Worm (Caenorhabditis elegans): ENCODE results near the gene csb-1.

ce11 chrX:15849397-15849935 lies 16.3 kb downstream of the csb-1 start, which contains the start of gene acl-1:
- peak; percentile 65 for TF ChIP-seq ceh-18 (tag; optimal IDR thresholded peaks at IDR 0.05)
- TF ChIP-seq pax-1 (tag; optimal IDR thresholded peaks at IDR 0.05): no peak
- TF ChIP-seq ceh-14 (tag; optimal IDR thresholded peaks at IDR 0.05): peak; percentile 47
- TF ChIP-seq F13H6.1 (tag; optimal IDR thresholded peaks at IDR 0.05): peak; percentile 44
- no peak for TF ChIP-seq C38D4.7 (GFP tag; optimal IDR thresholded peaks at IDR 0.05)
- TF ChIP-seq dmd-4 (tag; optimal IDR thresholded peaks at IDR 0.05; ENCODE audit: borderline replicate concordance): no peak
- peak; percentile 85 for TF ChIP-seq C08G9.2 (tag; optimal IDR thresholded peaks at IDR 0.05)
- TF ChIP-seq pqm-1 (tag; optimal IDR thresholded peaks at IDR 0.05): no peak
- peak; percentile 72 for TF ChIP-seq tbx-7 (tag; optimal IDR thresholded peaks at IDR 0.05)
- no peak for TF ChIP-seq unc-86 (tag; optimal IDR thresholded peaks at IDR 0.05)
- TF ChIP-seq ceh-48 (tag; optimal IDR thresholded peaks at IDR 0.05): no peak
- no peak for TF ChIP-seq unc-3 (GFP tag; conservative IDR thresholded peaks at IDR 0.05)
- no peak for TF ChIP-seq unc-3 (tag; optimal IDR thresholded peaks at IDR 0.05)
- TF ChIP-seq fkh-10 (GFP tag; optimal IDR thresholded peaks at IDR 0.05): no peak
- no peak for TF ChIP-seq ceh-24 (tag; optimal IDR thresholded peaks at IDR 0.05)

Data from whole organism, late embryonic.